Fruit fly (Drosophila melanogaster): Measurements from ENCODE around the gene CG33298.

DNA sequence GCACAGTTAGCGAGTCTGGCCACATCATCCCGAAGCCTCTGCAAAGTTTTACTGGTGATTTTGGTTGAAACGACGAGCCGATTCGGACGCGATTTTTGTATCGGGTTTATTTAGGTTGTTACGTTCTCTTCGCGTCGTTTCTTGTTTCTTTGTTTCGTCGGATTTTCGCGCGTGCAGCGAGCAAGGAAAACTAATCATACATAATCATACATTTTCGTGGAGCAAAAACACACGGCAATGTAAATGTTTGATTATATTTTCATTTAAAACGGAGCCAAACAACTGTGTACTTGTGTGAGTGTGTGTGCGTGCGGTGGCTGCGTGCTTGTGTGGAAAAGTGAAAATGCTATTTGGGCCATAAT lies at the start of gene CG33298:
- no peak for TF ChIP-seq h (optimal IDR thresholded peaks at IDR 0.05)
- no peak for TF ChIP-seq Myc (optimal IDR thresholded peaks at IDR 0.05)
- no peak for TF ChIP-seq psq (optimal IDR thresholded peaks at IDR 0.05)
- TF ChIP-seq ttk (optimal IDR thresholded peaks at IDR 0.05): no peak
- no peak for TF ChIP-seq insv (optimal IDR thresholded peaks at IDR 0.05)
- no peak for TF ChIP-seq Sin3A (optimal IDR thresholded peaks at IDR 0.05)

All from Kc167 (cell line).